Worm (Caenorhabditis elegans) whole organism, young adult: ENCODE results near the gene rpn-3.

ENCODE experiments used
- B0336.3 ChIP-seq: fragments of 200-800 bp; sonication (Bioruptor generic); IDR thresholded peaks from 2 replicates; pipeline ENCODE4 v1.3.6; 2022; ENCODE audit warnings: missing genetic modification characterization, missing compliant biosample characterization
- C06A6.2 ChIP-seq: fragments of 200-800 bp; sonication (Bioruptor generic); conservative IDR thresholded peaks from 2 replicates; pipeline ENCODE4 v1.3.6; 2022; ENCODE audit warnings: missing genetic modification characterization, missing compliant biosample characterization
- F10E7.11 ChIP-seq: sonication (generic microtip); optimal IDR thresholded peaks from 2 replicates; lab custom pipeline; 2017; ENCODE audit warnings: mild to moderate bottlenecking, missing genetic modification characterization, moderate library complexity, missing compliant biosample characterization
- F55B11.4 ChIP-seq: sonication (generic microtip); optimal IDR thresholded peaks from 2 replicates; lab custom pipeline; 2016; ENCODE audit warnings: missing compliant biosample characterization, missing genetic modification characterization, borderline replicate concordance; ENCODE audit not compliant: insufficient read depth
- K12H6.12 ChIP-seq: fragments of 200-800 bp; sonication (Bioruptor generic); optimal IDR thresholded peaks from 2 replicates; lab custom pipeline; 2018; ENCODE audit warnings: mild to moderate bottlenecking, missing genetic modification characterization, missing compliant biosample characterization
- Y53G8AR.9 ChIP-seq: fragments of 200-800 bp; sonication (Bioruptor generic); conservative IDR thresholded peaks from 2 replicates; pipeline ENCODE4 v1.3.6; 2022; ENCODE audit warnings: missing genetic modification reagents, missing genetic modification characterization, missing compliant biosample characterization
- akir-1 ChIP-seq: fragments of 200-800 bp; sonication (Bioruptor generic); optimal IDR thresholded peaks from 2 replicates; lab custom pipeline; 2018; ENCODE audit warnings: mild to moderate bottlenecking, missing genetic modification characterization, moderate library complexity, missing compliant biosample characterization
- atf-7 ChIP-seq: sonication (generic microtip); optimal IDR thresholded peaks from 2 replicates; lab custom pipeline; 2017; ENCODE audit warnings: mild to moderate bottlenecking, missing genetic modification characterization, missing compliant biosample characterization
- attf-5 ChIP-seq: fragments of 200-800 bp; sonication (Bioruptor generic); optimal IDR thresholded peaks from 2 replicates; lab custom pipeline; 2018; ENCODE audit warnings: mild to moderate bottlenecking, missing genetic modification characterization, missing compliant biosample characterization
- ceh-27 ChIP-seq: fragments of 200-800 bp; sonication (Bioruptor generic); optimal IDR thresholded peaks from 2 replicates; lab custom pipeline; 2018; ENCODE audit warnings: mild to moderate bottlenecking, missing genetic modification characterization, moderate library complexity, missing compliant biosample characterization
- ceh-79 ChIP-seq: sonication (generic microtip); optimal IDR thresholded peaks from 2 replicates; lab custom pipeline; 2017; ENCODE audit warnings: mild to moderate bottlenecking, missing genetic modification characterization, missing compliant biosample characterization
- chd-7 ChIP-seq: sonication (generic microtip); optimal IDR thresholded peaks from 2 replicates; lab custom pipeline; 2016; ENCODE audit warnings: mild to moderate bottlenecking, missing genetic modification characterization, moderate library complexity, missing compliant biosample characterization
- dox-1 ChIP-seq: fragments of 200-800 bp; sonication (Bioruptor generic); IDR thresholded peaks from 2 replicates; pipeline ENCODE4 v1.3.6; 2022; ENCODE audit warnings: missing genetic modification reagents, missing genetic modification characterization, missing compliant biosample characterization
- ets-4 ChIP-seq: fragments of 200-800 bp; sonication (Bioruptor generic); optimal IDR thresholded peaks from 2 replicates; lab custom pipeline; 2018; ENCODE audit warnings: mild to moderate bottlenecking, missing genetic modification characterization, missing compliant biosample characterization
- hlh-12 ChIP-seq: sonication (generic microtip); optimal IDR thresholded peaks from 2 replicates; lab custom pipeline; 2016; ENCODE audit warnings: missing genetic modification characterization, missing compliant biosample characterization
- hlh-26 ChIP-seq: fragments of 200-800 bp; sonication (Bioruptor generic); conservative IDR thresholded peaks from 2 replicates; pipeline ENCODE4 v1.3.6; 2022; ENCODE audit warnings: missing genetic modification reagents, missing genetic modification characterization, missing compliant biosample characterization
- hmg-1.2 ChIP-seq: fragments of 200-800 bp; sonication (Bioruptor generic); IDR thresholded peaks from 2 replicates; pipeline ENCODE4 v1.3.6; 2022; ENCODE audit warnings: missing genetic modification reagents, missing genetic modification characterization, missing compliant biosample characterization
- hmg-20 ChIP-seq: fragments of 200-800 bp; sonication (Bioruptor generic); IDR thresholded peaks from 2 replicates; pipeline ENCODE4 v1.3.6; 2022; ENCODE audit warnings: missing genetic modification reagents, missing genetic modification characterization, missing compliant biosample characterization
- hsf-1 ChIP-seq: fragments of 200-800 bp; sonication (Bioruptor generic); IDR thresholded peaks from 2 replicates; pipeline ENCODE4 v1.3.6; 2022; ENCODE audit warnings: missing genetic modification reagents, missing genetic modification characterization, missing compliant biosample characterization
- let-526 ChIP-seq: fragments of 200-800 bp; sonication (Bioruptor generic); IDR thresholded peaks from 2 replicates; pipeline ENCODE4 v1.3.6; 2022; ENCODE audit warnings: missing genetic modification reagents, missing genetic modification characterization, missing compliant biosample characterization
- let-607 ChIP-seq, 2 experiments: fragments of 200-800 bp in 1 of 2; sonication (Bioruptor generic) in 1 of 2; sonication (generic microtip) in 1 of 2; optimal IDR thresholded peaks; 2 replicates each; lab custom pipeline; 2016 to 2018; ENCODE audit warnings: mild to moderate bottlenecking in 2 of 2, missing compliant biosample characterization in 2 of 2, missing genetic modification characterization in 2 of 2, moderate library complexity in 2 of 2, missing genotype in 1 of 2
- lin-26 ChIP-seq: fragments of 200-800 bp; sonication (Bioruptor generic); IDR thresholded peaks from 2 replicates; pipeline ENCODE4 v1.3.6; 2022; ENCODE audit warnings: missing genetic modification reagents, missing genetic modification characterization, missing compliant biosample characterization
- lin-35 ChIP-seq, 3 experiments: fragments of 150-350 bp in 2 of 3; sonication (generic microtip) in 1 of 3; optimal IDR thresholded peaks; 2 replicates each; lab custom pipeline; 2014 to 2018; ENCODE audit warnings: missing biosample characterization in 3 of 3, missing genetic modification characterization in 3 of 3, missing genetic modification reagents in 3 of 3
- lin-40 ChIP-seq: sonication (generic microtip); optimal IDR thresholded peaks from 2 replicates; lab custom pipeline; 2016; ENCODE audit warnings: missing genetic modification characterization, mild to moderate bottlenecking, missing compliant biosample characterization, missing genotype, missing genetic modification reagents
- lir-1 ChIP-seq: fragments of 200-800 bp; sonication (Bioruptor generic); conservative IDR thresholded peaks from 2 replicates; pipeline ENCODE4 v1.3.6; 2022; ENCODE audit warnings: missing genetic modification reagents, missing genetic modification characterization, missing compliant biosample characterization
- lsy-27 ChIP-seq: sonication (generic microtip); optimal IDR thresholded peaks from 2 replicates; lab custom pipeline; 2017; ENCODE audit warnings: missing genetic modification characterization, mild to moderate bottlenecking, missing compliant biosample characterization, antibody characterized with exemption, missing genotype, borderline replicate concordance; ENCODE audit not compliant: insufficient read depth
- madf-10 ChIP-seq: sonication (generic microtip); optimal IDR thresholded peaks from 2 replicates; lab custom pipeline; 2016; ENCODE audit warnings: mild to moderate bottlenecking, missing genetic modification characterization, missing compliant biosample characterization
- madf-6 ChIP-seq: fragments of 200-800 bp; sonication (Bioruptor generic); IDR thresholded peaks from 2 replicates; pipeline ENCODE4 v1.3.6; 2022; ENCODE audit warnings: missing genetic modification reagents, missing genetic modification characterization, missing compliant biosample characterization
- mcd-1 ChIP-seq: fragments of 200-800 bp; sonication (Bioruptor generic); IDR thresholded peaks from 2 replicates; pipeline ENCODE4 v1.3.6; 2022; ENCODE audit warnings: missing genetic modification reagents, missing genetic modification characterization, missing compliant biosample characterization
- nfya-1 ChIP-seq: sonication (generic microtip); optimal IDR thresholded peaks from 2 replicates; lab custom pipeline; 2017; ENCODE audit warnings: antibody characterized with exemption, missing compliant biosample characterization, missing genetic modification characterization, borderline replicate concordance; ENCODE audit not compliant: insufficient read depth
- nfyb-1 ChIP-seq: fragments of 200-800 bp; sonication (Bioruptor generic); IDR thresholded peaks from 2 replicates; pipeline ENCODE4 v1.3.6; 2022; ENCODE audit warnings: missing genetic modification reagents, missing genetic modification characterization, missing compliant biosample characterization
- nhr-80 ChIP-seq: sonication (generic microtip); optimal IDR thresholded peaks from 2 replicates; lab custom pipeline; 2016; ENCODE audit warnings: missing genetic modification characterization, missing compliant biosample characterization
- pha-4 ChIP-seq: fragments of 150-350 bp; sonication (generic microtip); optimal IDR thresholded peaks from 2 replicates; lab custom pipeline; 2014; ENCODE audit warnings: missing biosample characterization, missing genetic modification reagents, missing genetic modification characterization
- rcor-1 ChIP-seq: fragments of 200-800 bp; sonication (Bioruptor generic); IDR thresholded peaks from 2 replicates; pipeline ENCODE4 v1.3.6; 2022; ENCODE audit warnings: missing genetic modification reagents, missing genetic modification characterization, missing compliant biosample characterization
- repo-1 ChIP-seq: sonication (generic microtip); optimal IDR thresholded peaks from 2 replicates; lab custom pipeline; 2017; ENCODE audit warnings: mild to moderate bottlenecking, missing genetic modification characterization, missing compliant biosample characterization
- snpc-1.1 ChIP-seq: sonication (generic microtip); optimal IDR thresholded peaks from 2 replicates; lab custom pipeline; 2017; ENCODE audit warnings: missing genetic modification characterization, mild to moderate bottlenecking, missing compliant biosample characterization, antibody characterized with exemption, moderate library complexity, missing genotype, missing genetic modification reagents; ENCODE audit not compliant: insufficient read depth
- somi-1 ChIP-seq: fragments of 200-800 bp; sonication (Bioruptor generic); optimal IDR thresholded peaks from 2 replicates; lab custom pipeline; 2018; ENCODE audit warnings: mild to moderate bottlenecking, missing genetic modification characterization, missing compliant biosample characterization
- tbx-9 ChIP-seq: sonication (generic microtip); optimal IDR thresholded peaks from 2 replicates; lab custom pipeline; 2016; ENCODE audit warnings: borderline replicate concordance, missing genetic modification characterization, inconsistent platforms, missing compliant biosample characterization
- tlf-1 ChIP-seq: fragments of 200-800 bp; sonication (Bioruptor generic); optimal IDR thresholded peaks from 2 replicates; lab custom pipeline; 2018; ENCODE audit warnings: mild to moderate bottlenecking, missing genetic modification characterization, missing compliant biosample characterization
- zfh-2 ChIP-seq: fragments of 200-800 bp; sonication (Bioruptor generic); conservative IDR thresholded peaks from 2 replicates; pipeline ENCODE4 v1.3.6; 2022; ENCODE audit warnings: missing genetic modification reagents, missing genetic modification characterization, missing compliant biosample characterization
- zim-3 ChIP-seq: sonication (generic microtip); optimal IDR thresholded peaks from 2 replicates; lab custom pipeline; 2017; ENCODE audit warnings: mild to moderate bottlenecking, missing genetic modification characterization, moderate library complexity, missing compliant biosample characterization
- ztf-18 ChIP-seq: sonication (generic microtip); optimal IDR thresholded peaks from 2 replicates; lab custom pipeline; 2016; ENCODE audit warnings: missing genotype, mild to moderate bottlenecking, missing genetic modification characterization, missing compliant biosample characterization
- ztf-22 ChIP-seq: fragments of 200-800 bp; sonication (Bioruptor generic); optimal IDR thresholded peaks from 2 replicates; lab custom pipeline; 2018; ENCODE audit warnings: mild to moderate bottlenecking, missing genetic modification characterization, moderate library complexity, missing compliant biosample characterization
- ztf-26 ChIP-seq: sonication (generic microtip); optimal IDR thresholded peaks from 2 replicates; lab custom pipeline; 2017; ENCODE audit warnings: missing genetic modification characterization, missing compliant biosample characterization
- ztf-28 ChIP-seq: fragments of 200-800 bp; sonication (Bioruptor generic); IDR thresholded peaks from 2 replicates; pipeline ENCODE4 v1.3.6; 2022; ENCODE audit warnings: missing genetic modification reagents, missing genetic modification characterization, missing compliant biosample characterization
- ztf-3 ChIP-seq: fragments of 200-800 bp; sonication (Bioruptor generic); optimal IDR thresholded peaks from 2 replicates; lab custom pipeline; 2018; ENCODE audit warnings: mild to moderate bottlenecking, missing genetic modification characterization, missing compliant biosample characterization

The rpn-3 gene

DNA sequence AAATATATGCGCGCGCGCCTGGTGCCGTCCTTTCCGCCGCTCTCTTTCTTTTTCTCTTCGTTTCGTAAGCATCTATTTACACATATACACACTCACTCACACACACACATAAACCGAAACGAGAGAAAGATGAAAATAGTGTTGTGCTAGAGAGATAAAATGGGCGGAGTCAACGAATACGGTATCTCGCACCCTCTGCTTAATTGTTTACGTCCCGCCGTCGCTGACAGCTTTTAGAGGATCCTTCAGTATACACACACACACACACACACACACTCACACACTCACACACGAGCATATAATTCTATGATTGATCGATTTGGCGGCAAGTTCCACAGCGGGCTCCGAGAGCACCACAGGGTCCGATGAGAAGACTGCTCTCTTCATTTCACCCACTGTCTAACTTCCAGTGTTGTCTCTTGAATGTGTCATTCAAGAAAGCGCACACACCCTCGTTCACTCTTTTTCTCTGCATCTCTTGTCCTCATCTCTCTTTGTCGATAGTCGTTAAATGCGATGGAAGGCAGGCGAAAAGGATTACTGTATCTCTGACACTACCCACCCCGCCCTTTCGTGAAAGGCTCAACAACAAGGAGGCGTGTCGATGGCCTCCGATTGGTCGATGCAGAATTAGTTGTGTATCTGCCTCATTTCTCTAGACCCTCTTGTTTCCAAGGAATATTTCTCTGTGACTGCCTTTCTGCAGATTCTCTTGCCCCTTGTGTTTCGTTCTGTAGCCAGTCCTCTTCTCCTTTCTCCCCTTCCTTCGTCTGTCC lies 29.8 kb upstream of the rpn-3 start (continued):
- TF ChIP-seq ceh-27 (GFP tag; lab: Kevin White, UChicago) (peak; percentile 84), lsy-27 (tag; lab: Kevin White, UChicago) (no peak), lin-40 (tag; lab: Kevin White, UChicago) (peak; percentile 97), hlh-26 (no peak), let-607 (tag; optimal IDR thresholded peaks at IDR 0.05; lab: Kevin White, UChicago) (peak; percentile 42 to 88), somi-1 (GFP tag; lab: Kevin White, UChicago) (peak; percentile 42), nfya-1 (no peak), ztf-18 (tag; lab: Kevin White, UChicago) (peak; percentile 69), rcor-1 (no peak), ztf-28 (GFP tag; lab: Robert Waterston, UW) (no peak), repo-1 (peak; percentile 82), ets-4 (peak; percentile 64), tbx-9 (no peak), lir-1 (peak; percentile 66), lin-26 (GFP tag; lab: Robert Waterston, UW) (peak; percentile 91), nfyb-1 (GFP tag; lab: Robert Waterston, UW) (peak; percentile 99), F10E7.11 (tag; lab: Kevin White, UChicago) (peak; percentile 45), pha-4 (tag; lab: Kevin White, UChicago) (no peak), let-526 (peak; percentile 61; the same call in 1 of the 2 replicates), chd-7 (tag; lab: Kevin White, UChicago) (peak; percentile 87), hmg-20 (no peak), hmg-1.2 (GFP tag; lab: Robert Waterston, UW) (peak; percentile 81), F55B11.4 (tag; lab: Kevin White, UChicago) (no peak), madf-10 (tag; lab: Kevin White, UChicago) (peak; percentile 75), nhr-80 (tag; lab: Kevin White, UChicago) (peak; percentile 91), snpc-1.1 (tag; lab: Kevin White, UChicago) (peak; percentile 22), zfh-2 (GFP tag; lab: Robert Waterston, UW) (peak; percentile 95), ztf-26 (tag; lab: Kevin White, UChicago) (peak; percentile 24), dox-1 (GFP tag; lab: Robert Waterston, UW) (peak; percentile 83), tlf-1 (GFP tag; lab: Kevin White, UChicago) (peak; percentile 70), C06A6.2 (GFP tag; lab: Robert Waterston, UW) (peak; percentile 66), hsf-1 (GFP tag; lab: Robert Waterston, UW) (no peak), B0336.3 (GFP tag; lab: Robert Waterston, UW) (peak; percentile 80), atf-7 (tag; lab: Kevin White, UChicago) (peak; percentile 79), lin-35 (GFP tag; optimal IDR thresholded peaks at IDR 0.05; lab: Kevin White, UChicago) (peak in 1 of 3 experiments; percentile 81), hlh-12 (no peak), attf-5 (GFP tag; lab: Kevin White, UChicago) (peak; percentile 93), ztf-3 (GFP tag; lab: Kevin White, UChicago) (peak; percentile 80), zim-3 (tag; lab: Kevin White, UChicago) (no peak), ceh-79 (tag; lab: Kevin White, UChicago) (peak; percentile 63), madf-6 (GFP tag; lab: Robert Waterston, UW) (0 out of 2 replicates have a peak, but pooled peaks have one; percentile 29), mcd-1 (GFP tag; lab: Robert Waterston, UW) (peak; percentile 73), akir-1 (GFP tag; lab: Kevin White, UChicago) (peak; percentile 34), ztf-22 (GFP tag; lab: Kevin White, UChicago) (peak; percentile 13), K12H6.12 (tag; lab: Kevin White, UChicago) (peak; percentile 99), Y53G8AR.9 (GFP tag; lab: Robert Waterston, UW) (peak; percentile 61; the same call in 1 of the 2 replicates)
